Worm (Caenorhabditis elegans) whole organism, midembryonic: ENCODE measurements around the gene seip-1.

Experiments used
- T22C8.4 ChIP-seq: fragments of 200-800 bp; sonication (Bioruptor generic); IDR thresholded peaks from 2 replicates; pipeline ENCODE4 v1.3.6; 2022; ENCODE audit warnings: missing genetic modification characterization, missing compliant biosample characterization
- cog-1 ChIP-seq: sonication (generic microtip); optimal IDR thresholded peaks from 2 replicates; lab custom pipeline; 2016; ENCODE audit warnings: missing genetic modification characterization, missing compliant biosample characterization
- klf-2 ChIP-seq: fragments of 200-800 bp; sonication (Bioruptor generic); conservative IDR thresholded peaks from 2 replicates; pipeline ENCODE4 v1.3.6; 2022; ENCODE audit warnings: missing genetic modification reagents, missing genetic modification characterization, missing compliant biosample characterization
- ref-1 ChIP-seq: fragments of 200-800 bp; sonication (Bioruptor generic); conservative IDR thresholded peaks from 2 replicates; pipeline ENCODE4 v1.3.6; 2022; ENCODE audit warnings: missing genetic modification reagents, missing genetic modification characterization, missing compliant biosample characterization
- ztf-29 ChIP-seq: fragments of 200-800 bp; sonication (Bioruptor generic); IDR thresholded peaks from 2 replicates; pipeline ENCODE4 v1.3.6; 2022; ENCODE audit warnings: missing genetic modification reagents, missing genetic modification characterization, missing compliant biosample characterization

- no peak for TF ChIP-seq T22C8.4 (GFP tag; lab: Robert Waterston, UW)
- no peak for TF ChIP-seq cog-1 (tag; lab: Kevin White, UChicago)
- TF ChIP-seq ztf-29 (GFP tag; lab: Robert Waterston, UW) = no peak
- TF ChIP-seq ref-1 (GFP tag; lab: Robert Waterston, UW) = no peak
- TF ChIP-seq klf-2 = no peak
Observed at ce11 chrV:6036547-6036946, 16.5 kb downstream of the seip-1 start.
